Worm (Caenorhabditis elegans): ENCODE data around the gene R08A2.5.
A peak's percentile ranks its signal among the peaks of the same experiment; 100 is the strongest.

The R08A2.5 gene

ce11 chrV:14685435-14686058 is 26.9 kb upstream of the R08A2.5 start, which contains the start of gene C47E8.4 (continued):
- peak; percentile 94 for TF ChIP-seq ztf-28 (GFP tag; IDR thresholded peaks at IDR 0.05)
- peak; percentile 76 for TF ChIP-seq zim-3 (tag; optimal IDR thresholded peaks at IDR 0.05)
- peak; percentile 89 for TF ChIP-seq B0035.1 (tag; optimal IDR thresholded peaks at IDR 0.05)
- TF ChIP-seq F10E7.11 (tag; optimal IDR thresholded peaks at IDR 0.05): peak; percentile 64
- TF ChIP-seq bed-2 (GFP tag; IDR thresholded peaks at IDR 0.05): peak; percentile 95
- TF ChIP-seq T26A5.8 (tag; optimal IDR thresholded peaks at IDR 0.05): no peak
- peak; percentile 69 for TF ChIP-seq gei-17 (GFP tag; optimal IDR thresholded peaks at IDR 0.05)
- peak; percentile 90 for TF ChIP-seq hrde-1 (tag; optimal IDR thresholded peaks at IDR 0.05; ENCODE audit: borderline replicate concordance)
- TF ChIP-seq nhr-80 (tag; optimal IDR thresholded peaks at IDR 0.05): peak; percentile 55
- TF ChIP-seq D2030.7 (GFP tag; IDR thresholded peaks at IDR 0.05): peak; percentile 93
- TF ChIP-seq dpl-1 (GFP tag; optimal IDR thresholded peaks at IDR 0.05): peak; percentile 63
- peak; percentile 88 for TF ChIP-seq F22D6.2 (tag; optimal IDR thresholded peaks at IDR 0.05)
- peak; percentile 85 for TF ChIP-seq ztf-22 (GFP tag; optimal IDR thresholded peaks at IDR 0.05)
- no peak for TF ChIP-seq sptf-2 (GFP tag; optimal IDR thresholded peaks at IDR 0.05)
- peak; percentile 90 for TF ChIP-seq ccch-3 (GFP tag; optimal IDR thresholded peaks at IDR 0.05)
- peak; percentile 100 for TF ChIP-seq mcd-1 (GFP tag; IDR thresholded peaks at IDR 0.05)
- no peak for TF ChIP-seq hlh-12 (tag; optimal IDR thresholded peaks at IDR 0.05)
- TF ChIP-seq hmg-1.2 (GFP tag; IDR thresholded peaks at IDR 0.05): peak; percentile 72
- peak; percentile 85 for TF ChIP-seq ztf-3 (GFP tag; optimal IDR thresholded peaks at IDR 0.05)
- TF ChIP-seq athp-1 (tag; optimal IDR thresholded peaks at IDR 0.05): peak; percentile 96
- TF ChIP-seq T07F8.4 (tag; optimal IDR thresholded peaks at IDR 0.05): peak; percentile 44

ce11 chrV:14686231-14687105 is 25.9 kb upstream of the R08A2.5 start:
- TF ChIP-seq snpc-4 (GFP tag; optimal IDR thresholded peaks at IDR 0.05) (no peak), snpc-4 (tag; optimal IDR thresholded peaks at IDR 0.05) (no peak), snpc-3.4 (tag; optimal IDR thresholded peaks at IDR 0.05) (no peak), ztf-22 (GFP tag; optimal IDR thresholded peaks at IDR 0.05) (no peak), mxl-1 (tag; optimal IDR thresholded peaks at IDR 0.05) (no peak), rcor-1 (GFP tag; IDR thresholded peaks at IDR 0.05) (peak; percentile 10; the same call in 1 of the 2 replicates), ceh-27 (GFP tag; optimal IDR thresholded peaks at IDR 0.05) (no peak), sptf-2 (GFP tag; optimal IDR thresholded peaks at IDR 0.05) (peak; percentile 21), repo-1 (tag; optimal IDR thresholded peaks at IDR 0.05) (no peak), Y95B8A.8 (GFP tag; IDR thresholded peaks at IDR 0.05) (no peak; the same call in 1 of the 2 replicates), B0261.1 (tag; optimal IDR thresholded peaks at IDR 0.05) (no peak), lin-40 (tag; optimal IDR thresholded peaks at IDR 0.05) (no peak), ceh-40 (GFP tag; IDR thresholded peaks at IDR 0.05) (no peak), madf-8 (GFP tag; conservative IDR thresholded peaks at IDR 0.05) (no peak), rpc-1 (optimal IDR thresholded peaks at IDR 0.05) (no peak), rpc-1 (tag; optimal IDR thresholded peaks at IDR 0.05) (no peak), ceh-58 (GFP tag; IDR thresholded peaks at IDR 0.05) (no peak), B0336.3 (GFP tag; IDR thresholded peaks at IDR 0.05) (peak; percentile 13), lin-35 (GFP tag; optimal IDR thresholded peaks at IDR 0.05) (no peak), F57A8.1 (GFP tag; optimal IDR thresholded peaks at IDR 0.05) (peak; percentile 70), madf-10 (tag; optimal IDR thresholded peaks at IDR 0.05) (no peak), pha-4 (tag; optimal IDR thresholded peaks at IDR 0.05) (no peak), Y53G8AR.9 (GFP tag; conservative IDR thresholded peaks at IDR 0.05) (0 out of 2 replicates have a peak, but pooled peaks have one; percentile 28), akir-1 (GFP tag; optimal IDR thresholded peaks at IDR 0.05) (no peak), lir-1 (GFP tag; conservative IDR thresholded peaks at IDR 0.05) (no peak), F52B5.7 (tag; optimal IDR thresholded peaks at IDR 0.05) (no peak), ztf-28 (GFP tag; IDR thresholded peaks at IDR 0.05) (no peak), T26A5.8 (tag; optimal IDR thresholded peaks at IDR 0.05) (no peak), dpff-1 (tag; optimal IDR thresholded peaks at IDR 0.05) (no peak)

Data from whole organism, young adult.